Fruit fly (Drosophila melanogaster): ENCODE measurements around the gene eff.
A peak's percentile ranks its signal among the peaks of the same experiment; 100 is the strongest.

The eff gene

DNA sequence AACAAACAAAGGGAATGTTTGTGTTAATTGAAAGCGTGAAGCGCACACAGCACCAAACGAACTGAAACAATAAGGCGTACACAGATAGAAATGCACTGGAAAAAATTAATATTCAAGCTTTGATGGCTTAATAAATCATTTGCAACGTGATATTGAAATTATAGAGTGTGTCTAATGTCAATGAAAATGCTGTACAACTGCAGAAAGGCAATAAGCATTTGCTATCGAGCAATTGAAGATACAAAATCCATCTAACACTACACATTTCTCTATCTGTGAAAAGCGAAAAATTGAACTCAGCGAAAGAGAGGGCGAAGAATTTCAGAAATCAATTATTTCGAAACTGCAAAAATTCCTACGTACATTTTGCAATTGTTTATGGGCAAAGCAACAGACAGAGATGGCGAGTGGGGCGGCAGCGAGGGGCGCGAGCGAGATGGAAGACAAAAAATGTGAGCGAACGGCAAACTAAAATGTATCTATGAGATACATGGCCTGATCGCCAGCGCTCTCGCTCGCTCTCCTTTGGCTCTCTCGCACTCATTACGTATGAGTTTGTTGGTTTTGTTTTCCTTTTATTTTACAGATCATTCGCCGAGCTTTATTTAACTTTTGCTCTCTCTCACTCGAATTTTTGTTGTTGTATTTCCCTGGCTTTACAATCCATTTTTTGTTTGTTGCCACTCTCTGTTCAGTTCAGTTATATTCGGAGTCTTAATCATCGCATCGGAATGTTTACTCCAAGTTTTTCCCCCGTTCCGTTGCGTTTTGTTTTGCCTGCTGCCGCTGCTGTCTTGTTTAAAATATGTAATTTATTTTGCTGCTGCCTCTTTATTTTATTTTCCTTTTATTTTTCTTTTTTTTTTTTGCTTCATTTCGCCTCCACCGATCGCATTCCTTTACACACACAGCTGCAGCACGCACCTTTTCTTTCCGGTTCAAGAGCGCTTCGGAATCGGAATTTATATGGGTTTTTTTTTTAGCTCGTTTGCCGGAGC, 18.9 kb downstream of the eff start (continued):
- TF ChIP-seq HLHmδ (GFP tag; optimal IDR thresholded peaks at IDR 0.05) (no peak), CG12155 (GFP tag; optimal IDR thresholded peaks at IDR 0.05) (peak; percentile 25), CG10565 (GFP tag; optimal IDR thresholded peaks at IDR 0.05) (no peak), phol (tag; optimal IDR thresholded peaks at IDR 0.05) (peak; percentile 71), CG18011 (GFP tag; optimal IDR thresholded peaks at IDR 0.05) (peak; percentile 35), Gsc (GFP tag; IDR thresholded peaks at IDR 0.05) (no peak), lola (GFP tag; optimal IDR thresholded peaks at IDR 0.05) (peak in 1 of 3 experiments; percentile 50), az2 (GFP tag; optimal IDR thresholded peaks at IDR 0.05) (peak; percentile 68), shn (GFP tag; optimal IDR thresholded peaks at IDR 0.05) (peak; percentile 61), slbo (GFP tag; IDR thresholded peaks at IDR 0.05) (peak; percentile 71), nmo (GFP tag; optimal IDR thresholded peaks at IDR 0.05) (peak; percentile 72), caup (GFP tag; optimal IDR thresholded peaks at IDR 0.05; ENCODE audit: severe bottlenecking) (peak; percentile 63), zfh2 (GFP tag; optimal IDR thresholded peaks at IDR 0.05) (peak; percentile 43), trh (GFP tag; optimal IDR thresholded peaks at IDR 0.05) (no peak), CG18262 (tag; optimal IDR thresholded peaks at IDR 0.05) (peak; percentile 71), CG33213 (GFP tag; optimal IDR thresholded peaks at IDR 0.05) (peak; percentile 27), grn (GFP tag; optimal IDR thresholded peaks at IDR 0.05) (no peak), CG12659 (GFP tag; optimal IDR thresholded peaks at IDR 0.05) (peak; percentile 69), CG2199 (GFP tag; IDR thresholded peaks at IDR 0.05) (peak; percentile 27; the same call in 1 of the 3 replicates), CG14860 (GFP tag; IDR thresholded peaks at IDR 0.05; ENCODE audit: partially characterized antibody) (no peak), Eip74EF (GFP tag; optimal IDR thresholded peaks at IDR 0.05) (peak in 1 of 2 experiments; percentile 57), B-H1 (GFP tag; IDR thresholded peaks at IDR 0.05) (peak; percentile 66), sd (tag; optimal IDR thresholded peaks at IDR 0.05) (peak; percentile 99), pfk (GFP tag; optimal IDR thresholded peaks at IDR 0.05) (no peak), CG14667 (GFP tag; IDR thresholded peaks at IDR 0.05) (peak; percentile 52; the same call in 1 of the 2 replicates), trem (tag; optimal IDR thresholded peaks at IDR 0.05) (peak; percentile 3), slp2 (GFP tag; optimal IDR thresholded peaks at IDR 0.05) (peak; percentile 71), sob (GFP tag; IDR thresholded peaks at IDR 0.05) (peak; percentile 68), Spps (tag; optimal IDR thresholded peaks at IDR 0.05) (no peak), CG3847 (GFP tag; IDR thresholded peaks at IDR 0.05) (peak; percentile 27; the same call in 1 of the 2 replicates), ham (GFP tag; IDR thresholded peaks at IDR 0.05) (no peak), lab (GFP tag; optimal IDR thresholded peaks at IDR 0.05) (peak; percentile 74), CG14965 (GFP tag; optimal IDR thresholded peaks at IDR 0.05; ENCODE audit: borderline replicate concordance) (no peak), tgo (GFP tag; IDR thresholded peaks at IDR 0.05) (peak; percentile 73), ato (GFP tag; IDR thresholded peaks at IDR 0.05; ENCODE audit: partially characterized antibody) (no peak), CG34224 (GFP tag; IDR thresholded peaks at IDR 0.05; ENCODE audit: partially characterized antibody) (no peak), CkIIα-i1 (GFP tag; IDR thresholded peaks at IDR 0.05) (no peak), yki (optimal IDR thresholded peaks at IDR 0.05) (peak; percentile 21), tup (GFP tag; optimal IDR thresholded peaks at IDR 0.05) (peak; percentile 38), CG15696 (tag; optimal IDR thresholded peaks at IDR 0.05) (no peak), p53 (GFP tag; optimal IDR thresholded peaks at IDR 0.05) (peak; percentile 39), vfl (GFP tag; optimal IDR thresholded peaks at IDR 0.05) (no peak), usp (GFP tag; optimal IDR thresholded peaks at IDR 0.05) (no peak), NfI (GFP tag; optimal IDR thresholded peaks at IDR 0.05) (peak; percentile 59), oc (tag; optimal IDR thresholded peaks at IDR 0.05) (no peak), Ptx1 (GFP tag; IDR thresholded peaks at IDR 0.05) (peak; percentile 76), BEAF-32 (GFP tag; optimal IDR thresholded peaks at IDR 0.05) (no peak)

Measured in whole organism, embryonic.